Worm (Caenorhabditis elegans) whole organism, L1 larva: Measurements from ENCODE around the gene F09E10.5.

ENCODE experiments used
- fkh-10 ChIP-seq: sonication (generic microtip); optimal IDR thresholded peaks from 2 replicates; lab custom pipeline; 2017; ENCODE audit warnings: missing biosample characterization, missing genetic modification reagents, missing genetic modification characterization
- lin-14 ChIP-seq: fragments of 200-800 bp; sonication (Bioruptor generic); optimal IDR thresholded peaks from 2 replicates; lab custom pipeline; 2018; ENCODE audit warnings: mild to moderate bottlenecking, missing genetic modification characterization, moderate library complexity, missing compliant biosample characterization
- sptf-1 ChIP-seq: fragments of 150-350 bp; optimal IDR thresholded peaks from 2 replicates; lab custom pipeline; 2014; ENCODE audit warnings: missing biosample characterization, missing genetic modification characterization

DNA sequence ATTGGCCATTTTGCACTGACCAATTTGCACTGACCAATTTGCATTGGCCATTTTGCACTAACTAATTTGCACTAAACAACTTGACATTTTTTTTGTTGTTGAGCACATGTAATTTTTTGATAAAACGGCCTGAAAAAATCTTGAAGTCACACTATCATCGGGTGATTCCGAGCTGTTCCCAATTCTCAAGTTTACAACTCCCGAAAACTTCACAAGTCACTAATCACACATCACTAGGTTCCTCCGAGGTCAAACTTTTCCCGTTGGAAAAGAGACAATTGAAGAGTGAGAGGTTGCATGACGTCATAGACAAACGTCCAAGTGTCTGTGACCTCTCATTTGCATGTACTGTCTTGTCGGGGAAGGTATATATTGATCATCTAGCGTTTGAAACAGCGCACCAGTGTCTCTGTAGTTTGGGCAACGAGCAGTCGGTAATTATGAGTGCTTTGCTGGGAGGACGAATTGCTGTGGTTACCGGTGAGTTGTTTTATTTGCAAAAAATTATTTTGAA is 8.0 kb downstream of the F09E10.5 start, which contains the start of the genes D1005.10 and dhs-25:
- TF ChIP-seq fkh-10 (GFP tag; lab: Kevin White, UChicago) (no peak), lin-14 (GFP tag; lab: Kevin White, UChicago) (peak; percentile 92), sptf-1 (tag; lab: Kevin White, UChicago) (no peak)
